Fruit fly (Drosophila melanogaster): Measurements from ENCODE around the gene CG9555.
A peak's percentile ranks its signal among the peaks of the same experiment; 100 is the strongest.

Gene CG9555

DNA sequence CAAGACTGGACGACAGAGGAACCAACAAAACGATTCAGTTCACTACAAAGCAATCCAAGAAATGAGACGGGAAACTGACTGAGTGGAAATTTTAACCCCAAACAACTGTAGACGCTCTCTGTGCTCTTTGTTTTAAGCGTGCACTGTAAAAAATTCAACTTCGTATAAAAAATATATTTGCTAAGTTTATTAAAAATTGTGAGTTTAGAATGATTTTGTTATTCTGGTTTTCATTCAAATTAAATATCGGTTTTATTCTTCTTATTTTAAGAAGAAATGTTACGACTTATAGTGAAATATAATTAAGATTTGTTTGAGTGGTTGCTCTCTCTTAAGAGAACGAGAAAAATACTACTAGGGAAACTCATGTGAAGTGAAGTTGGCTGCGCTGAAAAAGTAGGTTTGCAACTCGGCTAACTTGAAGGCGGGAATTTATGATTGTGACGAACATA is 33.5 kb upstream of the CG9555 start (continued):
- TF ChIP-seq CG11723 (GFP tag; optimal IDR thresholded peaks at IDR 0.05) (peak; percentile 78), Ets97D (GFP tag; optimal IDR thresholded peaks at IDR 0.05) (peak; percentile 96), GATAe (GFP tag; conservative IDR thresholded peaks at IDR 0.05) (peak; percentile 90), tup (GFP tag; optimal IDR thresholded peaks at IDR 0.05) (peak; percentile 76), Dek (tag; optimal IDR thresholded peaks at IDR 0.05) (peak; percentile 95), chm (GFP tag; IDR thresholded peaks at IDR 0.05) (peak; percentile 98), CG11247 (GFP tag; IDR thresholded peaks at IDR 0.05) (peak; percentile 94), phol (tag; optimal IDR thresholded peaks at IDR 0.05) (peak; percentile 93), Sry-δ (GFP tag; optimal IDR thresholded peaks at IDR 0.05) (peak; percentile 54), bbx (GFP tag; IDR thresholded peaks at IDR 0.05; ENCODE audit: partially characterized antibody) (no peak), Spps (tag; optimal IDR thresholded peaks at IDR 0.05) (peak; percentile 92), CG34376 (GFP tag; optimal IDR thresholded peaks at IDR 0.05) (peak; percentile 68), odd (GFP tag; optimal IDR thresholded peaks at IDR 0.05) (peak; percentile 70), kah (GFP tag; optimal IDR thresholded peaks at IDR 0.05) (peak; percentile 61), Sox102F (GFP tag; optimal IDR thresholded peaks at IDR 0.05) (peak; percentile 99), Sin3A (optimal IDR thresholded peaks at IDR 0.05) (no peak), Optix (GFP tag; IDR thresholded peaks at IDR 0.05) (peak; percentile 69; the same call in 1 of the 3 replicates), bsh (GFP tag; optimal IDR thresholded peaks at IDR 0.05) (peak; percentile 69 to 98), ewg (GFP tag; optimal IDR thresholded peaks at IDR 0.05) (peak; percentile 81), dan (GFP tag; IDR thresholded peaks at IDR 0.05) (no peak), Aef1 (GFP tag; IDR thresholded peaks at IDR 0.05) (peak; percentile 98), Dref (GFP tag; IDR thresholded peaks at IDR 0.05) (no peak), zen (tag; optimal IDR thresholded peaks at IDR 0.05) (peak; percentile 93), CHES-1-like (GFP tag; optimal IDR thresholded peaks at IDR 0.05) (peak; percentile 89), eve (GFP tag; optimal IDR thresholded peaks at IDR 0.05) (peak in 1 of 2 experiments; percentile 93), eyg (GFP tag; optimal IDR thresholded peaks at IDR 0.05) (peak; percentile 80), Vsx1 (GFP tag; optimal IDR thresholded peaks at IDR 0.05) (peak; percentile 83), CG2889 (GFP tag; IDR thresholded peaks at IDR 0.05) (peak; percentile 96), dpn (GFP tag; optimal IDR thresholded peaks at IDR 0.05) (peak; percentile 91 to 97), ssp (GFP tag; IDR thresholded peaks at IDR 0.05) (peak; percentile 92), fu2 (GFP tag; optimal IDR thresholded peaks at IDR 0.05) (peak; percentile 84), lbe (GFP tag; optimal IDR thresholded peaks at IDR 0.05) (no peak), MESR4 (GFP tag; optimal IDR thresholded peaks at IDR 0.05) (peak; percentile 42), CG3838 (GFP tag; optimal IDR thresholded peaks at IDR 0.05) (peak; percentile 92), CG13123 (GFP tag; optimal IDR thresholded peaks at IDR 0.05) (peak; percentile 99), CG8388 (GFP tag; optimal IDR thresholded peaks at IDR 0.05) (peak; percentile 94), CG6654 (GFP tag; optimal IDR thresholded peaks at IDR 0.05) (peak; percentile 59), CG10462 (GFP tag; optimal IDR thresholded peaks at IDR 0.05) (peak; percentile 97), CG14014 (GFP tag; IDR thresholded peaks at IDR 0.05) (peak; percentile 96), NfI (GFP tag; optimal IDR thresholded peaks at IDR 0.05) (peak; percentile 93), Atf-2 (GFP tag; optimal IDR thresholded peaks at IDR 0.05) (peak; percentile 96), mam (GFP tag; optimal IDR thresholded peaks at IDR 0.05) (peak; percentile 96), CG5245 (GFP tag; optimal IDR thresholded peaks at IDR 0.05) (peak; percentile 85), HLH54F (GFP tag; optimal IDR thresholded peaks at IDR 0.05) (peak; percentile 77), Stat92E (GFP tag; optimal IDR thresholded peaks at IDR 0.05) (peak in 1 of 3 experiments; percentile 66), Elba2 (GFP tag; optimal IDR thresholded peaks at IDR 0.05) (peak; percentile 58), Ada2b (GFP tag; IDR thresholded peaks at IDR 0.05) (peak; percentile 98), zf30C (GFP tag; optimal IDR thresholded peaks at IDR 0.05) (peak; percentile 97), CG8290 (GFP tag; optimal IDR thresholded peaks at IDR 0.05) (peak; percentile 97), CG8290 (tag; optimal IDR thresholded peaks at IDR 0.05) (peak; percentile 74 to 89), CG8944 (GFP tag; optimal IDR thresholded peaks at IDR 0.05) (peak; percentile 83)

All from whole organism, embryonic.